Fruit fly (Drosophila melanogaster) whole organism, prepupa: ENCODE results near the gene CG12362.

Experiments
- CG10631 ChIP-seq: fragments of 200-800 bp; sonication (Bioruptor generic); optimal IDR thresholded peaks from 2 replicates; lab custom pipeline; 2016; ENCODE audit warnings: missing biosample characterization, missing genetic modification characterization
- CG10669 ChIP-seq: fragments of 200-800 bp; sonication (Bioruptor generic); optimal IDR thresholded peaks from 3 replicates; lab custom pipeline; 2018; ENCODE audit warnings: missing biosample characterization, mild to moderate bottlenecking, missing genetic modification characterization, moderate library complexity
- CG11294 ChIP-seq: fragments of 200-800 bp; sonication (Bioruptor generic); IDR thresholded peaks from 2 replicates; pipeline ENCODE4 v1.3.6; 2022; ENCODE audit warnings: missing biosample characterization, missing genetic modification characterization
- CG11762 ChIP-seq: fragments of 200-800 bp; sonication (Bioruptor generic); optimal IDR thresholded peaks from 3 replicates; lab custom pipeline; 2016; ENCODE audit warnings: missing biosample characterization, missing genetic modification characterization; ENCODE audit not compliant: insufficient read depth
- CG16779 ChIP-seq: fragments of 200-800 bp; sonication (Bioruptor generic); optimal IDR thresholded peaks from 3 replicates; lab custom pipeline; 2017; ENCODE audit warnings: missing biosample characterization, mild to moderate bottlenecking, missing genetic modification characterization
- CG32006 ChIP-seq: fragments of 200-800 bp; sonication (Bioruptor generic); optimal IDR thresholded peaks from 3 replicates; lab custom pipeline; 2017; ENCODE audit warnings: missing biosample characterization, mild to moderate bottlenecking, missing genetic modification characterization
- CG3919 ChIP-seq: fragments of 200-800 bp; sonication (Bioruptor generic); optimal IDR thresholded peaks from 3 replicates; lab custom pipeline; 2016; ENCODE audit warnings: missing biosample characterization, missing genetic modification characterization
- CG4318 ChIP-seq: fragments of 200-800 bp; sonication (Bioruptor generic); optimal IDR thresholded peaks from 3 replicates; lab custom pipeline; 2017; ENCODE audit warnings: missing biosample characterization, mild to moderate bottlenecking, missing genetic modification characterization
- CG6163 ChIP-seq: fragments of 200-800 bp; sonication (Bioruptor generic); IDR thresholded peaks from 3 replicates; pipeline ENCODE4 v1.3.6; 2022; ENCODE audit warnings: missing biosample characterization, missing genetic modification characterization
- CG6276 ChIP-seq: fragments of 200-800 bp; sonication (Bioruptor generic); optimal IDR thresholded peaks from 2 replicates; lab custom pipeline; 2017; ENCODE audit warnings: missing biosample characterization, mild to moderate bottlenecking, missing genetic modification characterization
- CG6792 ChIP-seq: fragments of 200-800 bp; sonication (Bioruptor generic); optimal IDR thresholded peaks from 3 replicates; lab custom pipeline; 2016; ENCODE audit warnings: missing biosample characterization, missing genetic modification characterization
- CG6808 ChIP-seq: fragments of 200-800 bp; sonication (Bioruptor generic); optimal IDR thresholded peaks from 3 replicates; lab custom pipeline; 2017; ENCODE audit warnings: missing biosample characterization, missing genetic modification characterization, mild to moderate bottlenecking, moderate library complexity, missing genetic modification reagents
- CG6854 ChIP-seq: fragments of 200-800 bp; sonication (Bioruptor generic); optimal IDR thresholded peaks from 2 replicates; lab custom pipeline; 2017; ENCODE audit warnings: missing biosample characterization, mild to moderate bottlenecking, missing genetic modification characterization
- CG7368 ChIP-seq: fragments of 200-800 bp; sonication (Bioruptor generic); optimal IDR thresholded peaks from 3 replicates; lab custom pipeline; 2016; ENCODE audit warnings: missing biosample characterization, missing genetic modification characterization
- CG8119 ChIP-seq: fragments of 200-800 bp; sonication (Bioruptor generic); IDR thresholded peaks from 3 replicates; pipeline ENCODE4 v1.3.6; 2022; ENCODE audit warnings: missing biosample characterization, missing genetic modification characterization
- CG8319 ChIP-seq: fragments of 200-800 bp; sonication (Bioruptor generic); optimal IDR thresholded peaks from 3 replicates; lab custom pipeline; 2016; ENCODE audit warnings: missing biosample characterization, missing genetic modification characterization
- CG8632 ChIP-seq: fragments of 200-800 bp; sonication (Bioruptor generic); optimal IDR thresholded peaks from 3 replicates; lab custom pipeline; 2016; ENCODE audit warnings: missing biosample characterization, missing genetic modification characterization
- Eip75B ChIP-seq: fragments of 200-800 bp; sonication (Bioruptor generic); optimal IDR thresholded peaks from 3 replicates; lab custom pipeline; 2016; ENCODE audit warnings: missing biosample characterization, missing genetic modification characterization
- Eip93F ChIP-seq: fragments of 200-800 bp; sonication (Bioruptor generic); optimal IDR thresholded peaks from 2 replicates; lab custom pipeline; 2016; ENCODE audit warnings: missing biosample characterization, mild to moderate bottlenecking, missing genetic modification characterization
- Ets21C ChIP-seq: fragments of 200-800 bp; sonication (Bioruptor generic); optimal IDR thresholded peaks from 3 replicates; lab custom pipeline; 2016; ENCODE audit warnings: missing biosample characterization, missing genetic modification characterization
- Ets96B ChIP-seq: fragments of 200-800 bp; optimal IDR thresholded peaks from 2 replicates; lab custom pipeline; 2019; ENCODE audit warnings: missing biosample characterization, mild to moderate bottlenecking, missing genetic modification characterization, moderate library complexity
- Gug ChIP-seq: fragments of 200-800 bp; sonication (Bioruptor generic); IDR thresholded peaks from 2 replicates; pipeline ENCODE4 v1.3.6; 2022; ENCODE audit warnings: missing biosample characterization, missing genetic modification characterization
- Hr38 ChIP-seq: sonication (Bioruptor generic); optimal IDR thresholded peaks from 2 replicates; lab custom pipeline; 2016; ENCODE audit warnings: missing biosample characterization, missing genetic modification characterization
- Hr4 ChIP-seq: fragments of 200-800 bp; sonication (Bioruptor generic); optimal IDR thresholded peaks from 3 replicates; lab custom pipeline; 2016; ENCODE audit warnings: missing biosample characterization, missing genetic modification characterization
- Lpt ChIP-seq: fragments of 200-800 bp; sonication (Bioruptor generic); optimal IDR thresholded peaks from 3 replicates; lab custom pipeline; 2016; ENCODE audit warnings: missing biosample characterization, missing genetic modification characterization
- OdsH ChIP-seq: fragments of 200-800 bp; sonication (Bioruptor generic); optimal IDR thresholded peaks from 3 replicates; lab custom pipeline; 2016; ENCODE audit warnings: missing biosample characterization, missing genetic modification characterization
- Smox ChIP-seq: fragments of 200-800 bp; sonication (Bioruptor generic); optimal IDR thresholded peaks from 3 replicates; lab custom pipeline; 2016; ENCODE audit warnings: missing biosample characterization, missing genetic modification characterization
- Sox102F ChIP-seq: fragments of 200-800 bp; sonication (Bioruptor generic); optimal IDR thresholded peaks from 2 replicates; lab custom pipeline; 2016; ENCODE audit warnings: missing biosample characterization, mild to moderate bottlenecking, missing genetic modification characterization
- Sox14 ChIP-seq: fragments of 200-800 bp; sonication (Bioruptor generic); optimal IDR thresholded peaks from 3 replicates; lab custom pipeline; 2016; ENCODE audit warnings: missing biosample characterization, missing genetic modification characterization
- achi ChIP-seq: fragments of 200-800 bp; sonication (Bioruptor generic); optimal IDR thresholded peaks from 3 replicates; lab custom pipeline; 2016; ENCODE audit warnings: missing biosample characterization, missing genetic modification characterization
- acj6 ChIP-seq: fragments of 200-800 bp; sonication (Bioruptor generic); optimal IDR thresholded peaks from 3 replicates; lab custom pipeline; 2016; ENCODE audit warnings: missing biosample characterization, missing genetic modification characterization
- cyc ChIP-seq: fragments of 200-800 bp; sonication (Bioruptor generic); optimal IDR thresholded peaks from 3 replicates; lab custom pipeline; 2016; ENCODE audit warnings: missing biosample characterization, missing genetic modification characterization
- dac ChIP-seq: fragments of 200-800 bp; sonication (Bioruptor generic); optimal IDR thresholded peaks from 2 replicates; lab custom pipeline; 2017; ENCODE audit warnings: missing biosample characterization, mild to moderate bottlenecking, missing genetic modification characterization
- dsx ChIP-seq: fragments of 200-800 bp; optimal IDR thresholded peaks from 3 replicates; lab custom pipeline; 2019; ENCODE audit warnings: missing biosample characterization, mild to moderate bottlenecking, missing genetic modification characterization, moderate library complexity; ENCODE audit not compliant: poor library complexity, severe bottlenecking
- eg ChIP-seq: fragments of 200-800 bp; sonication (Bioruptor generic); IDR thresholded peaks from 3 replicates; pipeline ENCODE4 v1.3.6; 2022; ENCODE audit warnings: missing biosample characterization, missing genetic modification characterization
- esn ChIP-seq: fragments of 200-800 bp; sonication (Bioruptor generic); optimal IDR thresholded peaks from 2 replicates; lab custom pipeline; 2016; ENCODE audit warnings: missing biosample characterization, mild to moderate bottlenecking, missing genetic modification characterization, moderate library complexity
- fd59A ChIP-seq: fragments of 200-800 bp; sonication (Bioruptor generic); optimal IDR thresholded peaks from 2 replicates; lab custom pipeline; 2017; ENCODE audit warnings: missing biosample characterization, mild to moderate bottlenecking, missing genetic modification characterization, missing genetic modification reagents
- fd85E ChIP-seq: fragments of 200-800 bp; sonication (Bioruptor generic); optimal IDR thresholded peaks from 3 replicates; lab custom pipeline; 2016; ENCODE audit warnings: missing biosample characterization, missing genetic modification characterization
- lz ChIP-seq: fragments of 200-800 bp; sonication (Bioruptor generic); optimal IDR thresholded peaks from 3 replicates; lab custom pipeline; 2016; ENCODE audit warnings: missing biosample characterization, missing genetic modification characterization
- net ChIP-seq: fragments of 200-800 bp; sonication (Bioruptor generic); optimal IDR thresholded peaks from 3 replicates; lab custom pipeline; 2016; ENCODE audit warnings: missing biosample characterization, missing genetic modification characterization
- pdm3 ChIP-seq: fragments of 200-800 bp; sonication (Bioruptor generic); optimal IDR thresholded peaks from 3 replicates; lab custom pipeline; 2016; ENCODE audit warnings: missing biosample characterization, missing genetic modification characterization
- salr ChIP-seq, 2 experiments: fragments of 200-800 bp; sonication (Bioruptor generic); optimal IDR thresholded peaks; 3 replicates each; lab custom pipeline; 2016 to 2018; ENCODE audit warnings: missing biosample characterization in 2 of 2, missing genetic modification characterization in 2 of 2, mild to moderate bottlenecking in 1 of 2
- spab ChIP-seq: fragments of 200-800 bp; sonication (Bioruptor generic); optimal IDR thresholded peaks from 2 replicates; lab custom pipeline; 2017; ENCODE audit warnings: missing biosample characterization, mild to moderate bottlenecking, missing genetic modification characterization, missing genetic modification reagents
- ss ChIP-seq, 2 experiments: fragments of 200-800 bp; sonication (Bioruptor generic); optimal IDR thresholded peaks; 2 replicates in 1 of 2; 3 replicates in 1 of 2; lab custom pipeline; 2017 to 2018; ENCODE audit warnings: mild to moderate bottlenecking in 2 of 2, missing biosample characterization in 2 of 2, missing genetic modification characterization in 2 of 2, moderate library complexity in 1 of 2
- svp ChIP-seq: fragments of 200-800 bp; sonication (Bioruptor generic); peaks from one replicate; lab custom pipeline; 2016; ENCODE audit warnings: missing biosample characterization, missing genetic modification characterization
- topi ChIP-seq: fragments of 200-800 bp; sonication (Bioruptor generic); optimal IDR thresholded peaks from 3 replicates; lab custom pipeline; 2016; ENCODE audit warnings: missing biosample characterization, missing genetic modification characterization

The CG12362 gene

DNA sequence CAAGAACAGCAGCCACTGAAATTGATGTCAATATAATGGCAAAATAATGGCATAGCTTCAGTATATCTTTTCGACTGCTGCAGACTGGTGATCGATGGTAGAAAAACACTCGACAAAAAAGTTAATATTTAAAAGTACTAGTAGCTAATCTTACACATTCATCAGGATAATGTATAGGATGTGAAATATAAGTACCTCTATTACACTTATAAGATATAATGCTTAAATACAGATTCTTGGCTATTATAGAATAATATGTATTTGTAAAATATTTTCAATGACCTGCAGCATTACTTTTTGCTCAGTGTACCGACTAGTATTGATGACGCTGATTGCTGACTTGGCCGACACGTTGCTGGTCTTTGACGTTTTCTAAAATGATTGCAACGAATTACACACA lies 26.4 kb upstream of the CG12362 start (continued):
- TF ChIP-seq Hr38 (no peak), dac (GFP tag; lab: Kevin White, UChicago) (peak; percentile 28), CG32006 (peak; percentile 68)
- TF ChIP-seq, all 60 proteins: peak for 29

DNA sequence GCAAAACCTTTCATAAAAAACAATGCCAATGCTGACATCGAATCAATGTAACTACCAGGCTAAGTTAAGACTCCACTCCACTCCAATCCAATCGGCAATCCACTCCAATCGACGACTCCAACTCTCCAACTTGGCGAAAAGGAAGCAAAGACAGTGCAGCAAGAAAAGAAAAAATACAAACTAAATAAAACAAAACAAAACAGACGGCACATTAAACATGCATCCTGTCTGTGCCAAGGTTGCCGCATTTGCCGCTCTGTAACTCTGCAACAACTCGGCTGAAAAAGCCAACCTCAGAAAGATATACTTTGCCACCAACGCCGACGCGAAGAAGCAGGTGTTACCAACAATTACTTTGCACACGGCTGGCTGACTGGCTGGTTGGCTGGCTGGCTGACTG lies 26.0 kb upstream of the CG12362 start:
- peak; percentile 1 for TF ChIP-seq CG6808 (GFP tag; lab: Kevin White, UChicago)
- TF ChIP-seq Ets96B: no peak
- TF ChIP-seq dsx (GFP tag; lab: Kevin White, UChicago): peak; percentile 23
- 0 out of 3 replicates have a peak, but pooled peaks have one; percentile 6 for TF ChIP-seq CG8119 (GFP tag; lab: Robert Waterston, UW)
- peak in 1 of 2 experiments; percentile 43 for TF ChIP-seq ss (GFP tag; optimal IDR thresholded peaks at IDR 0.05; lab: Kevin White, UChicago)
- no peak for TF ChIP-seq lz

DNA sequence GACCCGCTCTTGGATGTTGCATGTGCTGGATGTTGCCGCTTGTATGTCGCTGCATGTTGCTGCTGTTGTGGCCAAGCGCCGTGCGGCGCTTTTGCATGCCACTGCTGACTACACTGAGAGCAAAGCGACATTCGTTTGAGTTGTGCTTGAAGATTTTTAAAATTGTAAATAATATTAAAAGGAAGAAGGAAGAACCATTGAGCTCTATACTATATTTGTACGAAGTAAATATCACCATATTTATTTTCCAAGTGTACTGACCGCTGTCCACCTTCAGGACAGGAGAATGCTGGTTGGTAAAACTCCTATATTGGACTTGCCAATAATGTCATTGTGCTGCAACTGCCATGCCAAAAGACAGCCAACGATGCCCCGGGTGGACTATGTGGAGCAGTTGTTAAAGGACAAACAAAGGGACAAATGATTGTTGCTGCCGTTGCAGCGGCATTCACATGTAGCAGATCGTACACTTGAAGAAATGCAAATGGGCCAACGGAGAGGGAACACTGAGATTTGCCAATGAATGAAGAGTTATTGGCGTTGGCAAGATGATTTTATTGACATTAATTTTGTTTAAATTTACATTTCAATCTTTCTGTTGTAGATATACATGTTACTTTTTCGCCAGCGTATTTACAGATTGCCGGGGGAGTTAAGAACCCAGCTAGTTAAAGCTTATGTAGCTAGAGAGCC lies 25.2 kb upstream of the CG12362 start:
- TF ChIP-seq Smox (GFP tag; lab: Kevin White, UChicago) (peak; percentile 24), pdm3 (GFP tag; lab: Kevin White, UChicago) (peak; percentile 24), Sox102F (GFP tag; lab: Kevin White, UChicago) (peak; percentile 25), Eip93F (GFP tag; lab: Kevin White, UChicago) (no peak), dsx (GFP tag; lab: Kevin White, UChicago) (peak; percentile 79), fd59A (peak; percentile 64), spab (peak; percentile 68), salr (GFP tag; optimal IDR thresholded peaks at IDR 0.05; lab: Kevin White, UChicago) (peak; percentile 21 to 64), Sox14 (GFP tag; lab: Kevin White, UChicago) (peak; percentile 74), CG6276 (peak; percentile 51), CG6854 (no peak), lz (peak; percentile 59), CG6792 (peak; percentile 39), CG8632 (peak; percentile 39), CG8319 (GFP tag; lab: Kevin White, UChicago) (no peak), CG4318 (GFP tag; lab: Kevin White, UChicago) (peak; percentile 73), CG3919 (GFP tag; lab: Kevin White, UChicago) (peak; percentile 37), acj6 (peak; percentile 60), achi (GFP tag; lab: Kevin White, UChicago) (peak; percentile 63), Hr4 (GFP tag; lab: Kevin White, UChicago) (peak; percentile 81), CG11762 (GFP tag; lab: Kevin White, UChicago) (peak; percentile 38), CG10631 (GFP tag; lab: Kevin White, UChicago) (peak; percentile 53), net (GFP tag; lab: Kevin White, UChicago) (peak; percentile 42), CG6163 (GFP tag; lab: Robert Waterston, UW) (peak; percentile 75), esn (peak; percentile 60), dac (GFP tag; lab: Kevin White, UChicago) (peak; percentile 52), cyc (GFP tag; lab: Kevin White, UChicago) (peak; percentile 11), OdsH (GFP tag; lab: Kevin White, UChicago) (peak; percentile 57), topi (GFP tag; lab: Kevin White, UChicago) (peak; percentile 22), CG16779 (no peak), Gug (GFP tag; lab: Robert Waterston, UW) (peak; percentile 32; the same call in 1 of the 2 replicates), fd85E (GFP tag; lab: Kevin White, UChicago) (no peak), Eip75B (GFP tag; lab: Kevin White, UChicago) (peak; percentile 64), svp (GFP tag; lab: Kevin White, UChicago) (peak; percentile 63), CG11294 (GFP tag; lab: Robert Waterston, UW) (peak; percentile 46), Hr38 (no peak), CG32006 (peak; percentile 85), Lpt (GFP tag; lab: Kevin White, UChicago) (peak; percentile 30), CG10669 (peak; percentile 71), CG7368 (peak; percentile 19), eg (GFP tag; lab: Robert Waterston, UW) (peak; percentile 87), Ets21C (GFP tag; lab: Kevin White, UChicago) (no peak)
